Worm (Caenorhabditis elegans) whole organism, mixed stage, embryonic: ENCODE results near the gene srh-99.

Source experiments
- M03D4.4 ChIP-seq: sonication (generic microtip); optimal IDR thresholded peaks from 2 replicates; lab custom pipeline; 2017; ENCODE audit warnings: mild to moderate bottlenecking, missing genetic modification characterization, missing compliant biosample characterization
- blmp-1 ChIP-seq: fragments of 150-350 bp; optimal IDR thresholded peaks from 2 replicates; lab custom pipeline; 2014; ENCODE audit warnings: missing biosample characterization, missing genetic modification characterization
- ceh-39 ChIP-seq: fragments of 150-350 bp; optimal IDR thresholded peaks from 2 replicates; lab custom pipeline; 2014; ENCODE audit warnings: missing biosample characterization, missing genetic modification characterization
- ceh-43 ChIP-seq: fragments of 200-800 bp; sonication (Bioruptor generic); optimal IDR thresholded peaks from 2 replicates; lab custom pipeline; 2018; ENCODE audit warnings: mild to moderate bottlenecking, missing genetic modification characterization, moderate library complexity, missing compliant biosample characterization
- ceh-83 ChIP-seq: fragments of 200-800 bp; sonication (Bioruptor generic); optimal IDR thresholded peaks from 2 replicates; lab custom pipeline; 2018; ENCODE audit warnings: mild to moderate bottlenecking, missing genetic modification characterization, missing compliant biosample characterization
- ces-1 ChIP-seq: fragments of 150-350 bp; optimal IDR thresholded peaks from 2 replicates; lab custom pipeline; 2014; ENCODE audit warnings: missing biosample characterization, missing genetic modification reagents, missing genetic modification characterization
- elt-1 ChIP-seq: sonication (generic microtip); optimal IDR thresholded peaks from 2 replicates; lab custom pipeline; 2017; ENCODE audit warnings: missing genetic modification characterization, mild to moderate bottlenecking, missing compliant biosample characterization, antibody characterized with exemption, moderate library complexity, borderline replicate concordance; ENCODE audit not compliant: insufficient read depth
- elt-3 ChIP-seq: fragments of 150-350 bp; optimal IDR thresholded peaks from 2 replicates; lab custom pipeline; 2014; ENCODE audit warnings: missing biosample characterization, missing genetic modification characterization
- flh-1 ChIP-seq: fragments of 200-800 bp; sonication (Bioruptor generic); optimal IDR thresholded peaks from 2 replicates; lab custom pipeline; 2018; ENCODE audit warnings: mild to moderate bottlenecking, missing genetic modification characterization, moderate library complexity, missing compliant biosample characterization
- ham-2 ChIP-seq: fragments of 200-800 bp; sonication (Bioruptor generic); optimal IDR thresholded peaks from 2 replicates; lab custom pipeline; 2018; ENCODE audit warnings: mild to moderate bottlenecking, missing genetic modification characterization, missing compliant biosample characterization
- hlh-1 ChIP-seq: fragments of 150-350 bp; optimal IDR thresholded peaks from 2 replicates; lab custom pipeline; 2014; ENCODE audit warnings: missing biosample characterization, missing genetic modification reagents, missing genetic modification characterization
- lin-13 ChIP-seq: fragments of 150-350 bp; optimal IDR thresholded peaks from 2 replicates; lab custom pipeline; 2014; ENCODE audit warnings: missing biosample characterization, missing genetic modification characterization
- lin-32 ChIP-seq: fragments of 200-800 bp; sonication (Bioruptor generic); optimal IDR thresholded peaks from 2 replicates; lab custom pipeline; 2018; ENCODE audit warnings: mild to moderate bottlenecking, missing genetic modification characterization, missing compliant biosample characterization
- lsy-2 ChIP-seq: fragments of 150-350 bp; optimal IDR thresholded peaks from 2 replicates; lab custom pipeline; 2014; ENCODE audit warnings: missing biosample characterization, missing genetic modification characterization
- mep-1 ChIP-seq: fragments of 150-350 bp; optimal IDR thresholded peaks from 2 replicates; lab custom pipeline; 2017; ENCODE audit warnings: missing biosample characterization, missing genetic modification reagents, missing genetic modification characterization, inconsistent platforms
- mls-2 ChIP-seq: sonication (generic microtip); optimal IDR thresholded peaks from 2 replicates; lab custom pipeline; 2016; ENCODE audit warnings: mild to moderate bottlenecking, missing genetic modification characterization, moderate library complexity, missing compliant biosample characterization
- nhr-12 ChIP-seq: fragments of 150-350 bp; optimal IDR thresholded peaks from 2 replicates; lab custom pipeline; 2014; ENCODE audit warnings: missing biosample characterization, missing genetic modification characterization
- nhr-2 ChIP-seq: fragments of 150-350 bp; optimal IDR thresholded peaks from 2 replicates; lab custom pipeline; 2014; ENCODE audit warnings: missing biosample characterization, missing genetic modification characterization
- nhr-237 ChIP-seq: fragments of 150-350 bp; optimal IDR thresholded peaks from 2 replicates; lab custom pipeline; 2014; ENCODE audit warnings: missing biosample characterization, missing genetic modification characterization
- nhr-28 ChIP-seq: fragments of 150-350 bp; optimal IDR thresholded peaks from 2 replicates; lab custom pipeline; 2014; ENCODE audit warnings: missing biosample characterization, missing genetic modification characterization
- nhr-76 ChIP-seq: sonication (generic microtip); optimal IDR thresholded peaks from 2 replicates; lab custom pipeline; 2017; ENCODE audit warnings: missing biosample characterization, missing genetic modification characterization
- pha-4 ChIP-seq: fragments of 150-350 bp; optimal IDR thresholded peaks from 2 replicates; lab custom pipeline; 2018; ENCODE audit warnings: missing biosample characterization, missing genetic modification reagents, missing genetic modification characterization
- sem-2 ChIP-seq: fragments of 200-800 bp; sonication (Bioruptor generic); optimal IDR thresholded peaks from 2 replicates; lab custom pipeline; 2018; ENCODE audit warnings: mild to moderate bottlenecking, missing genetic modification characterization, missing compliant biosample characterization
- snpc-4 ChIP-seq: fragments of 150-350 bp; optimal IDR thresholded peaks from 2 replicates; lab custom pipeline; 2014; ENCODE audit warnings: missing biosample characterization, missing genetic modification characterization
- sptf-1 ChIP-seq: sonication (generic microtip); optimal IDR thresholded peaks from 2 replicates; lab custom pipeline; 2017; ENCODE audit warnings: mild to moderate bottlenecking, missing genetic modification characterization, moderate library complexity, missing compliant biosample characterization
- tbx-8 ChIP-seq: fragments of 200-800 bp; sonication (Bioruptor generic); optimal IDR thresholded peaks from 2 replicates; lab custom pipeline; 2018; ENCODE audit warnings: mild to moderate bottlenecking, missing genetic modification characterization, moderate library complexity, missing compliant biosample characterization
- unc-120 ChIP-seq: sonication (generic microtip); optimal IDR thresholded peaks from 2 replicates; lab custom pipeline; 2017; ENCODE audit warnings: missing genetic modification characterization, missing compliant biosample characterization; ENCODE audit not compliant: poor library complexity, severe bottlenecking
- unc-39 ChIP-seq: fragments of 150-350 bp; optimal IDR thresholded peaks from 2 replicates; lab custom pipeline; 2014; ENCODE audit warnings: missing biosample characterization, missing genetic modification characterization
- unc-62 ChIP-seq: fragments of 150-350 bp; optimal IDR thresholded peaks from 2 replicates; lab custom pipeline; 2014; ENCODE audit warnings: missing biosample characterization, missing genetic modification reagents, missing genetic modification characterization
- zip-8 ChIP-seq: fragments of 150-350 bp; optimal IDR thresholded peaks from 2 replicates; lab custom pipeline; 2014; ENCODE audit warnings: missing biosample characterization, missing genetic modification characterization
- ztf-11 ChIP-seq: fragments of 150-350 bp; optimal IDR thresholded peaks from 2 replicates; lab custom pipeline; 2014; ENCODE audit warnings: missing biosample characterization, missing genetic modification characterization

srh-99 gene

ce11 chrII:3701305-3701704 lies 15.1 kb downstream of the srh-99 start, which contains the start of gene srx-105:
srx-105 (minus strand) TSS chrII:3701405.
- TF ChIP-seq ces-1 (GFP tag; lab: Kevin White, UChicago) (no peak), ztf-11 (no peak), tbx-8 (GFP tag; lab: Kevin White, UChicago) (no peak), sem-2 (GFP tag; lab: Kevin White, UChicago) (no peak), mep-1 (tag; lab: Kevin White, UChicago) (no peak), elt-3 (tag; lab: Kevin White, UChicago) (no peak), nhr-12 (tag; lab: Kevin White, UChicago) (no peak), ceh-43 (no peak), pha-4 (tag; lab: Kevin White, UChicago) (no peak), lin-32 (GFP tag; lab: Kevin White, UChicago) (no peak), ceh-39 (tag; lab: Kevin White, UChicago) (no peak), elt-1 (tag; lab: Kevin White, UChicago) (no peak), nhr-76 (tag; lab: Kevin White, UChicago) (no peak), M03D4.4 (tag; lab: Kevin White, UChicago) (no peak), nhr-237 (tag; lab: Kevin White, UChicago) (no peak), flh-1 (GFP tag; lab: Kevin White, UChicago) (no peak), blmp-1 (tag; lab: Kevin White, UChicago) (no peak), unc-39 (tag; lab: Kevin White, UChicago) (no peak), ham-2 (GFP tag; lab: Kevin White, UChicago) (no peak)

ce11 chrII:3699591-3699990 lies 16.8 kb downstream of the srh-99 start, which contains the start of gene srx-104:
srx-104 (minus strand) TSS chrII:3699691.
- no peak for TF ChIP-seq lsy-2
- TF ChIP-seq ham-2 (GFP tag; lab: Kevin White, UChicago) = no peak
- no peak for TF ChIP-seq blmp-1 (tag; lab: Kevin White, UChicago)
- TF ChIP-seq ceh-83 (GFP tag; lab: Kevin White, UChicago) = no peak
- no peak for TF ChIP-seq mls-2 (tag; lab: Kevin White, UChicago)
- no peak for TF ChIP-seq nhr-28 (tag; lab: Kevin White, UChicago)
- TF ChIP-seq ceh-39 (tag; lab: Kevin White, UChicago) = no peak
- no peak for TF ChIP-seq flh-1 (GFP tag; lab: Kevin White, UChicago)
- no peak for TF ChIP-seq hlh-1
- TF ChIP-seq pha-4 (tag; lab: Kevin White, UChicago) = no peak
- no peak for TF ChIP-seq elt-1 (tag; lab: Kevin White, UChicago)
- no peak for TF ChIP-seq unc-39 (tag; lab: Kevin White, UChicago)
- no peak for TF ChIP-seq tbx-8 (GFP tag; lab: Kevin White, UChicago)
- no peak for TF ChIP-seq snpc-4 (tag; lab: Kevin White, UChicago)
- TF ChIP-seq unc-120 (tag; lab: Kevin White, UChicago) = no peak
- TF ChIP-seq, all 35 proteins: peak for 0

DNA sequence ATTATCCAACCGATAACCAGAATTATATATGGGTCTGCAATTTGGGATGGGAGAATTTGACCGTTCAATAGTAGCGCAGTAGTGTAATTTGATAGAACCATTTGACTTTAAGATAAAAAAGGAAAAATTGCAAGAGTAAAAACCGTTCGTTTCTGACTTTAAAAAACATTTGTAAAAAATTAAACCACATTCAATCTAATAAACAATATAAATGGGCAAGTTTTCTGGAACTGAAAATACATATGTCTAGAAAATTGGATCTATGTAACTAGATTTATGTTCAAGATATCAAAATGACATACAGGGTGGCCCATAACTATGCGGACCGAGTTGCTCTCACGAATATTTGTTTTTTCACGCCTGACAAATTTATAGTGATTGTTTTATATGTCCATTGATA lies 21.7 kb downstream of the srh-99 start, which contains the start of gene srx-102:
TSS of gene srx-102 (minus strand) at position 101 of the 400 bp plus-strand sequence.
- TF ChIP-seq ces-1 (GFP tag; lab: Kevin White, UChicago) (no peak), unc-62 (no peak)

ce11 chrII:3690646-3691045 lies 25.7 kb downstream of the srh-99 start, which contains the start of gene srx-101:
srx-101 (minus strand) TSS chrII:3690746.
- TF ChIP-seq tbx-8 (GFP tag; lab: Kevin White, UChicago) (no peak), mep-1 (tag; lab: Kevin White, UChicago) (no peak), nhr-237 (tag; lab: Kevin White, UChicago) (no peak), sem-2 (GFP tag; lab: Kevin White, UChicago) (no peak), ces-1 (GFP tag; lab: Kevin White, UChicago) (no peak), nhr-12 (tag; lab: Kevin White, UChicago) (no peak), nhr-2 (tag; lab: Kevin White, UChicago) (no peak), elt-1 (tag; lab: Kevin White, UChicago) (no peak), ceh-83 (GFP tag; lab: Kevin White, UChicago) (no peak), hlh-1 (no peak), ztf-11 (no peak), blmp-1 (tag; lab: Kevin White, UChicago) (no peak), flh-1 (GFP tag; lab: Kevin White, UChicago) (no peak), lin-13 (no peak), snpc-4 (tag; lab: Kevin White, UChicago) (no peak), sptf-1 (tag; lab: Kevin White, UChicago) (no peak), zip-8 (tag; lab: Kevin White, UChicago) (no peak), unc-120 (tag; lab: Kevin White, UChicago) (no peak), unc-62 (no peak)
